Worm (Caenorhabditis elegans) whole organism, young adult: ENCODE measurements around the gene wapl-1.
A peak's percentile ranks its signal among the peaks of the same experiment; 100 is the strongest.

Experiments used
- B0019.2 ChIP-seq: fragments of 200-800 bp; sonication (Bioruptor generic); conservative IDR thresholded peaks from 2 replicates; pipeline ENCODE4 v1.3.6; 2022; ENCODE audit warnings: missing genetic modification reagents, missing genetic modification characterization, missing compliant biosample characterization
- B0035.1 ChIP-seq: sonication (generic microtip); optimal IDR thresholded peaks from 2 replicates; lab custom pipeline; 2016; ENCODE audit warnings: missing genetic modification characterization, mild to moderate bottlenecking, missing compliant biosample characterization, missing genotype, missing genetic modification reagents
- D2030.7 ChIP-seq: fragments of 200-800 bp; sonication (Bioruptor generic); IDR thresholded peaks from 2 replicates; pipeline ENCODE4 v1.3.6; 2022; ENCODE audit warnings: missing genetic modification reagents, missing genetic modification characterization, missing compliant biosample characterization
- F10E7.11 ChIP-seq: sonication (generic microtip); optimal IDR thresholded peaks from 2 replicates; lab custom pipeline; 2017; ENCODE audit warnings: mild to moderate bottlenecking, missing genetic modification characterization, moderate library complexity, missing compliant biosample characterization
- F37B4.10 ChIP-seq: fragments of 200-800 bp; sonication (Bioruptor generic); IDR thresholded peaks from 2 replicates; pipeline ENCODE4 v1.3.6; 2022; ENCODE audit warnings: missing genetic modification characterization, missing compliant biosample characterization
- F49E8.2 ChIP-seq: sonication (generic microtip); optimal IDR thresholded peaks from 3 replicates; lab custom pipeline; 2017; ENCODE audit warnings: missing genetic modification characterization, mild to moderate bottlenecking, missing compliant biosample characterization, antibody characterized with exemption, moderate library complexity; ENCODE audit not compliant: insufficient read depth
- F52B5.7 ChIP-seq: sonication (generic microtip); optimal IDR thresholded peaks from 2 replicates; lab custom pipeline; 2016; ENCODE audit warnings: mild to moderate bottlenecking, missing genetic modification characterization, missing compliant biosample characterization
- F57C9.4 ChIP-seq: sonication (generic microtip); optimal IDR thresholded peaks from 2 replicates; lab custom pipeline; 2017; ENCODE audit warnings: mild to moderate bottlenecking, missing genetic modification characterization, missing compliant biosample characterization
- T07F8.4 ChIP-seq: sonication (generic microtip); optimal IDR thresholded peaks from 2 replicates; lab custom pipeline; 2016; ENCODE audit warnings: mild to moderate bottlenecking, missing genetic modification characterization, moderate library complexity, missing compliant biosample characterization
- T26A5.8 ChIP-seq: sonication (generic microtip); optimal IDR thresholded peaks from 2 replicates; lab custom pipeline; 2016; ENCODE audit warnings: missing genetic modification characterization, missing compliant biosample characterization
- Y56A3A.18 ChIP-seq: fragments of 200-800 bp; sonication (Bioruptor generic); IDR thresholded peaks from 2 replicates; pipeline ENCODE4 v1.3.6; 2022; ENCODE audit warnings: missing genetic modification reagents, missing genetic modification characterization, missing compliant biosample characterization
- athp-1 ChIP-seq: sonication (generic microtip); optimal IDR thresholded peaks from 2 replicates; lab custom pipeline; 2017; ENCODE audit warnings: mild to moderate bottlenecking, missing genetic modification characterization, missing compliant biosample characterization
- attf-3 ChIP-seq: fragments of 200-800 bp; sonication (Bioruptor generic); conservative IDR thresholded peaks from 2 replicates; pipeline ENCODE4 v1.3.6; 2022; ENCODE audit warnings: missing genetic modification reagents, missing genetic modification characterization, missing compliant biosample characterization
- cebp-1 ChIP-seq, 2 experiments: fragments of 200-800 bp in 1 of 2; sonication (Bioruptor generic) in 1 of 2; sonication (generic microtip) in 1 of 2; IDR thresholded peaks in 1 of 2; optimal IDR thresholded peaks in 1 of 2; 2 replicates each; pipeline versions ENCODE4 v1.3.6 to Lab custom; 2017 to 2022; ENCODE audit warnings: missing compliant biosample characterization in 2 of 2, missing genetic modification characterization in 2 of 2, mild to moderate bottlenecking in 1 of 2, missing genetic modification reagents in 1 of 2, moderate library complexity in 1 of 2
- dox-1 ChIP-seq: fragments of 200-800 bp; sonication (Bioruptor generic); IDR thresholded peaks from 2 replicates; pipeline ENCODE4 v1.3.6; 2022; ENCODE audit warnings: missing genetic modification reagents, missing genetic modification characterization, missing compliant biosample characterization
- dpl-1 ChIP-seq: fragments of 150-350 bp; optimal IDR thresholded peaks from 2 replicates; lab custom pipeline; 2014; ENCODE audit warnings: missing biosample characterization, missing genetic modification reagents, missing genetic modification characterization
- egl-44 ChIP-seq: fragments of 200-800 bp; sonication (Bioruptor generic); IDR thresholded peaks from 2 replicates; pipeline ENCODE4 v1.3.6; 2022; ENCODE audit warnings: missing genetic modification reagents, missing genetic modification characterization, missing compliant biosample characterization
- egrh-3 ChIP-seq: fragments of 200-800 bp; sonication (Bioruptor generic); IDR thresholded peaks from 2 replicates; pipeline ENCODE4 v1.3.6; 2022; ENCODE audit warnings: missing genetic modification reagents, missing genetic modification characterization, missing compliant biosample characterization
- ekl-4 ChIP-seq: fragments of 200-800 bp; sonication (Bioruptor generic); IDR thresholded peaks from 2 replicates; pipeline ENCODE4 v1.3.6; 2022; ENCODE audit warnings: missing genetic modification reagents, missing genetic modification characterization, missing compliant biosample characterization
- gei-17 ChIP-seq: fragments of 200-800 bp; sonication (Bioruptor generic); optimal IDR thresholded peaks from 2 replicates; lab custom pipeline; 2018; ENCODE audit warnings: mild to moderate bottlenecking, missing genetic modification characterization, missing compliant biosample characterization
- let-526 ChIP-seq: fragments of 200-800 bp; sonication (Bioruptor generic); IDR thresholded peaks from 2 replicates; pipeline ENCODE4 v1.3.6; 2022; ENCODE audit warnings: missing genetic modification reagents, missing genetic modification characterization, missing compliant biosample characterization
- let-607 ChIP-seq, 2 experiments: fragments of 200-800 bp in 1 of 2; sonication (Bioruptor generic) in 1 of 2; sonication (generic microtip) in 1 of 2; optimal IDR thresholded peaks; 2 replicates each; lab custom pipeline; 2016 to 2018; ENCODE audit warnings: mild to moderate bottlenecking in 2 of 2, missing compliant biosample characterization in 2 of 2, missing genetic modification characterization in 2 of 2, moderate library complexity in 2 of 2, missing genotype in 1 of 2
- lin-26 ChIP-seq: fragments of 200-800 bp; sonication (Bioruptor generic); IDR thresholded peaks from 2 replicates; pipeline ENCODE4 v1.3.6; 2022; ENCODE audit warnings: missing genetic modification reagents, missing genetic modification characterization, missing compliant biosample characterization
- lin-35 ChIP-seq, 3 experiments: fragments of 150-350 bp in 2 of 3; sonication (generic microtip) in 1 of 3; optimal IDR thresholded peaks; 2 replicates each; lab custom pipeline; 2014 to 2018; ENCODE audit warnings: missing biosample characterization in 3 of 3, missing genetic modification characterization in 3 of 3, missing genetic modification reagents in 3 of 3
- lin-40 ChIP-seq: sonication (generic microtip); optimal IDR thresholded peaks from 2 replicates; lab custom pipeline; 2016; ENCODE audit warnings: missing genetic modification characterization, mild to moderate bottlenecking, missing compliant biosample characterization, missing genotype, missing genetic modification reagents
- lsl-1 ChIP-seq: fragments of 200-800 bp; sonication (Bioruptor generic); optimal IDR thresholded peaks from 2 replicates; lab custom pipeline; 2018; ENCODE audit warnings: mild to moderate bottlenecking, missing genetic modification characterization, moderate library complexity, missing compliant biosample characterization
- mcd-1 ChIP-seq: fragments of 200-800 bp; sonication (Bioruptor generic); IDR thresholded peaks from 2 replicates; pipeline ENCODE4 v1.3.6; 2022; ENCODE audit warnings: missing genetic modification reagents, missing genetic modification characterization, missing compliant biosample characterization
- nhr-179 ChIP-seq: sonication (generic microtip); optimal IDR thresholded peaks from 2 replicates; lab custom pipeline; 2016; ENCODE audit warnings: mild to moderate bottlenecking, missing genetic modification characterization, missing compliant biosample characterization
- nhr-80 ChIP-seq: sonication (generic microtip); optimal IDR thresholded peaks from 2 replicates; lab custom pipeline; 2016; ENCODE audit warnings: missing genetic modification characterization, missing compliant biosample characterization
- nhr-90 ChIP-seq: sonication (generic microtip); optimal IDR thresholded peaks from 2 replicates; lab custom pipeline; 2016; ENCODE audit warnings: missing genotype, mild to moderate bottlenecking, missing genetic modification characterization, missing compliant biosample characterization
- pbrm-1 ChIP-seq: fragments of 200-800 bp; sonication (Bioruptor generic); IDR thresholded peaks from 2 replicates; pipeline ENCODE4 v1.3.6; 2022; ENCODE audit warnings: missing genetic modification reagents, missing genetic modification characterization, missing compliant biosample characterization
- repo-1 ChIP-seq: sonication (generic microtip); optimal IDR thresholded peaks from 2 replicates; lab custom pipeline; 2017; ENCODE audit warnings: mild to moderate bottlenecking, missing genetic modification characterization, missing compliant biosample characterization
- sea-2 ChIP-seq: fragments of 200-800 bp; sonication (Bioruptor generic); IDR thresholded peaks from 2 replicates; pipeline ENCODE4 v1.3.6; 2022; ENCODE audit warnings: missing genetic modification characterization, missing compliant biosample characterization
- sptf-2 ChIP-seq: fragments of 200-800 bp; sonication (Bioruptor generic); optimal IDR thresholded peaks from 2 replicates; lab custom pipeline; 2018; ENCODE audit warnings: mild to moderate bottlenecking, missing genetic modification characterization, missing compliant biosample characterization
- tbp1 ChIP-seq: fragments of 200-800 bp; sonication (Bioruptor generic); optimal IDR thresholded peaks from 2 replicates; lab custom pipeline; 2018; ENCODE audit warnings: mild to moderate bottlenecking, missing genetic modification characterization, missing compliant biosample characterization
- tlf-1 ChIP-seq: fragments of 200-800 bp; sonication (Bioruptor generic); optimal IDR thresholded peaks from 2 replicates; lab custom pipeline; 2018; ENCODE audit warnings: mild to moderate bottlenecking, missing genetic modification characterization, missing compliant biosample characterization
- unc-62 ChIP-seq: fragments of 150-350 bp; optimal IDR thresholded peaks from 2 replicates; lab custom pipeline; 2014; ENCODE audit warnings: missing biosample characterization, missing genetic modification reagents, missing genetic modification characterization
- xnd-1 ChIP-seq: sonication (generic microtip); optimal IDR thresholded peaks from 2 replicates; lab custom pipeline; 2016; ENCODE audit warnings: missing genotype, missing genetic modification reagents, missing genetic modification characterization, missing compliant biosample characterization
- zfh-2 ChIP-seq: fragments of 200-800 bp; sonication (Bioruptor generic); conservative IDR thresholded peaks from 2 replicates; pipeline ENCODE4 v1.3.6; 2022; ENCODE audit warnings: missing genetic modification reagents, missing genetic modification characterization, missing compliant biosample characterization
- zim-3 ChIP-seq: sonication (generic microtip); optimal IDR thresholded peaks from 2 replicates; lab custom pipeline; 2017; ENCODE audit warnings: mild to moderate bottlenecking, missing genetic modification characterization, moderate library complexity, missing compliant biosample characterization

wapl-1 gene

DNA sequence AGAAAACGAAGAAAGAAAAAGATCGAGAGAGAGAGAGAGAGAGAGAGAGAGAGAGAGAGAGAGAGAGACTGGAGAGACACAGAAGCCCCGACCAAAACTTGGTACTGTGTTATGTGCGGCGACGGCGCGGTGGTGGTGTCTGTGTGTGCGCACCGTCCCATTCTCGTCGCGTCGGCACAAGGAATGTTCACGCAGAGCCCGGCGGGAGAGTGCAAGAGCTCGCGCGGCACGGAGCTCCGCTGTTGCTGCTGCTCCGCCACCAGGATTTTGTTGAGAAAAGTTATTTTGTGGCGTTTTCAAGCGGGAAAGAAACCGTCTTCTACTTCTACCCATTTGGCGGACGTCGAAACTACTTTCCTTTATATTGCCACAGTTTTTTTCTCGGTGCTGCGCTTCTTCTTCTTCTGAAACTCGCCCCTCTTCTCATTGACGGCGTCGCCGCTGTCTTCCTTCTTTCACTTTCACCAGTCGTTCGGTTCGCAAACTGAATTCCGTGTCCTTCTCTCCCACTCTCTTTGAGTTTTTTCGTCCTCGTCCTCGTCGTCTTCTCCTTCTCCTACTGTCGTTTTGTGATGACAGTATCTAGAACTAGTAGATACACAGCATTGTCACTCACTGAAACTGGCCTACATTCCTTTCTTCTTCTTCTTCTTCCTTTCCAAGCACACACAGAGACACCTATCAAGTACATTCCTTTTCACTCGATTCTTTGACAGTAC, 46.0 kb downstream of the wapl-1 start:
- TF ChIP-seq lin-40 (tag; lab: Kevin White, UChicago) (peak; percentile 3), egrh-3 (peak; percentile 85), F37B4.10 (0 out of 2 replicates have a peak, but pooled peaks have one; percentile 10), mcd-1 (GFP tag; lab: Robert Waterston, UW) (0 out of 2 replicates have a peak, but pooled peaks have one; percentile 24), dox-1 (GFP tag; lab: Robert Waterston, UW) (0 out of 2 replicates have a peak, but pooled peaks have one; percentile 30), athp-1 (no peak), B0019.2 (GFP tag; lab: Robert Waterston, UW) (no peak), let-526 (no peak), zfh-2 (GFP tag; lab: Robert Waterston, UW) (peak; percentile 94), tbp1 (no peak), cebp-1 (GFP tag; IDR thresholded peaks at IDR 0.05; lab: Robert Waterston, UW) (no peak), cebp-1 (tag; optimal IDR thresholded peaks at IDR 0.05; lab: Kevin White, UChicago) (no peak), ekl-4 (GFP tag; lab: Robert Waterston, UW) (no peak), F49E8.2 (tag; lab: Kevin White, UChicago) (no peak), lin-26 (peak; percentile 47; the same call in 1 of the 2 replicates)

DNA sequence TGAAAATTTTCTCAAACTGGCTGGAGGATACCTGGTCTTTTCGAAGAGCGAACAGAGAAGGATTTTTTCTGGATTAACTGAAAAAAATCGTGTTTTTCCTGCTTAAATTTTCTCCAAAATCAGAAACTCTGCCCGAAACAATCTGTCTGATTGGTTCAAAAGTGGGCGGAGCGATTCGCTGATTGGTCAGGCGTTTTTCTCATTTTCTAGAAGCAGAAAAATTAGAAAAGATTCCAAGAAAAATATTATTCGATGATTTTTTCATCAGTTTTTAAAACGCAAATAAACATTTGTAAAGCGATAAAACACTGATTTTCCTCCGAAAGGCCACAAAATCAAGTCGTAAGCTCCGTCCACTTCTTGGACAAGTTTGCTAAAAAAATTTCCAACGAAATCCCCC, 46.6 kb downstream of the wapl-1 start:
- TF ChIP-seq attf-3 (GFP tag; lab: Robert Waterston, UW) (no peak), egrh-3 (no peak), pbrm-1 (no peak), F57C9.4 (tag; lab: Kevin White, UChicago) (no peak), let-607 (tag; optimal IDR thresholded peaks at IDR 0.05; lab: Kevin White, UChicago) (no peak), lsl-1 (GFP tag; lab: Kevin White, UChicago) (no peak), mcd-1 (GFP tag; lab: Robert Waterston, UW) (no peak), nhr-90 (tag; lab: Kevin White, UChicago) (no peak), nhr-179 (tag; lab: Kevin White, UChicago) (no peak), tlf-1 (GFP tag; lab: Kevin White, UChicago) (no peak), T07F8.4 (tag; lab: Kevin White, UChicago) (no peak), T26A5.8 (tag; lab: Kevin White, UChicago) (no peak), sptf-2 (no peak)

DNA sequence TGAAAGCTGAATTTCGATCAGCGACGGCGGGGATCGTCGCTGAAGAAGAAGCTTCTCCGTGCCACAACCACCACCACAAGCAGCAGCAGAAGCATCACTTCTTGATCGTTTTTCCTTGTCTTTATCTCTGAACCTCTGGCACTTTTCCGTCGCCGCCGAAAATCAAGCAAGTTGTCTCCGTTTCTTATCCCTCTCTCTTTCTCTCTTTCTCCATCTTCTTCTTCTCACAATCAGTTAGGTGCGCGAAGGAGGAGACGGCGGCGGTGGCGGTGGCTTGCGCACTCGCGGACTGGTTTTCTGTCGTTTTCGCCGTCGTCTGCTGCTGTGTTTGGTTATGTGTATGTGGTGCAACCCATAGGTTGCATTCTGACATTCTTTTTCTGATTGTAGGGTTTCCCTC, 47.1 kb downstream of the wapl-1 start:
- TF ChIP-seq lin-35 (GFP tag; optimal IDR thresholded peaks at IDR 0.05; lab: Kevin White, UChicago) (peak in 1 of 3 experiments; percentile 8), cebp-1 (GFP tag; IDR thresholded peaks at IDR 0.05; lab: Robert Waterston, UW) (no peak), cebp-1 (tag; optimal IDR thresholded peaks at IDR 0.05; lab: Kevin White, UChicago) (no peak), B0035.1 (no peak), nhr-80 (tag; lab: Kevin White, UChicago) (no peak), athp-1 (no peak), zfh-2 (GFP tag; lab: Robert Waterston, UW) (peak; percentile 85), egl-44 (no peak), F10E7.11 (tag; lab: Kevin White, UChicago) (no peak), F49E8.2 (tag; lab: Kevin White, UChicago) (no peak), gei-17 (no peak), repo-1 (no peak), sea-2 (GFP tag; lab: Robert Waterston, UW) (no peak), D2030.7 (GFP tag; lab: Robert Waterston, UW) (no peak), zim-3 (tag; lab: Kevin White, UChicago) (no peak), Y56A3A.18 (no peak), ekl-4 (GFP tag; lab: Robert Waterston, UW) (0 out of 2 replicates have a peak, but pooled peaks have one; percentile 45), T07F8.4 (tag; lab: Kevin White, UChicago) (no peak), egrh-3 (peak; percentile 36; the same call in 1 of the 2 replicates), F52B5.7 (tag; lab: Kevin White, UChicago) (no peak), unc-62 (GFP tag; lab: Kevin White, UChicago) (no peak), dpl-1 (GFP tag; lab: Kevin White, UChicago) (no peak), xnd-1 (tag; lab: Kevin White, UChicago) (no peak)
